Fruit fly (Drosophila melanogaster) whole organism, larva: ENCODE measurements around the gene IP3K2.
A peak's percentile ranks its signal among the peaks of the same experiment; 100 is the strongest.

ENCODE experiments used
- noc ChIP-seq: fragments of 200-800 bp; sonication (Bioruptor generic); optimal IDR thresholded peaks from 3 replicates; lab custom pipeline; 2019; ENCODE audit warnings: missing biosample characterization, mild to moderate bottlenecking, missing genetic modification characterization, moderate library complexity

The IP3K2 gene

dm6 chrX:13303527-13303655, at the start of gene IP3K2:
TSS of gene IP3K2 (plus strand) at chrX:13303633.
- no peak for TF ChIP-seq noc (tag; lab: Kevin White, UChicago)

dm6 chrX:13254442-13254841, 49.0 kb upstream of the IP3K2 start:
- TF ChIP-seq noc (tag; lab: Kevin White, UChicago): no peak

- no peak for TF ChIP-seq noc (tag; lab: Kevin White, UChicago)
Observed at dm6 chrX:13256967-13257366, 46.5 kb upstream of the IP3K2 start.

- no peak for TF ChIP-seq noc (tag; lab: Kevin White, UChicago)
Observed at dm6 chrX:13258048-13258756, 45.2 kb upstream of the IP3K2 start, which contains the start of the genes mew and CG15742. TSS of gene mew (minus strand) at chrX:13258490. TSS of gene CG15742 (minus strand) at chrX:13258495.

dm6 chrX:13258757-13259067, 44.7 kb upstream of the IP3K2 start, which contains the start of gene comt:
TSS of gene comt (plus strand) at chrX:13259021.
- no peak for TF ChIP-seq noc (tag; lab: Kevin White, UChicago)

dm6 chrX:13272676-13273233, 30.7 kb upstream of the IP3K2 start:
- TF ChIP-seq noc (tag; lab: Kevin White, UChicago): no peak

- TF ChIP-seq noc (tag; lab: Kevin White, UChicago): no peak
Observed at dm6 chrX:13273417-13273816, 30.0 kb upstream of the IP3K2 start.

- peak; percentile 25 for TF ChIP-seq noc (tag; lab: Kevin White, UChicago)
Observed at dm6 chrX:13274429-13275095, 28.9 kb upstream of the IP3K2 start.

- TF ChIP-seq noc (tag; lab: Kevin White, UChicago): peak; percentile 66
Observed at dm6 chrX:13275139-13275538, 28.3 kb upstream of the IP3K2 start.

dm6 chrX:13276713-13277112, 26.7 kb upstream of the IP3K2 start:
- peak; percentile 85 for TF ChIP-seq noc (tag; lab: Kevin White, UChicago)

- no peak for TF ChIP-seq noc (tag; lab: Kevin White, UChicago)
Observed at dm6 chrX:13277148-13277547, 26.3 kb upstream of the IP3K2 start.

dm6 chrX:13277580-13278467, 25.6 kb upstream of the IP3K2 start:
- no peak for TF ChIP-seq noc (tag; lab: Kevin White, UChicago)

dm6 chrX:13278468-13278982, 24.9 kb upstream of the IP3K2 start:
- TF ChIP-seq noc (tag; lab: Kevin White, UChicago): no peak

- no peak for TF ChIP-seq noc (tag; lab: Kevin White, UChicago)
Observed at dm6 chrX:13280235-13280634, 23.2 kb upstream of the IP3K2 start.

dm6 chrX:13280738-13281137, 22.7 kb upstream of the IP3K2 start:
- TF ChIP-seq noc (tag; lab: Kevin White, UChicago): no peak
